Worm (Caenorhabditis elegans): Measurements from ENCODE around the gene C01G12.13.

DNA sequence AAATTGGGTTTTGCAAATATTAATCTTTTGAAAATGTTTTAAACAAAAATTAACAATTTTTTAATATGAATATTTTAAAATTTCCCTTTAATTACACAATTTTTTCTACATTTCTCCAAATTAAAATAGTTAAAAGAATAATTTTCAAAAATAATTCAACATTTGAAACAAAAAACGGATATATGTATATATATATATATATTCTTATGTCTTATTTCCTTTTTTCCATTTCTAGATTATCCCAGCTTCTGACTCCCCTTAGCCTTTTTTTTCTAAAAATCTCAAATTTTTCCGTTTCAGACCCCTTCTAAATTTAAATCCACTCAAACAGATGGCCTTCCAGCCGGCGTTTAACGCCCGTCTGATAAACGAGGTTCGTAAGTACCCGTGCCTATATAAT lies 3.2 kb upstream of the C01G12.13 start, which contains the start of gene madf-5:
- TF ChIP-seq ama-1 (optimal IDR thresholded peaks at IDR 0.05) (no peak), fos-1 (tag; optimal IDR thresholded peaks at IDR 0.05) (no peak), lin-35 (GFP tag; optimal IDR thresholded peaks at IDR 0.05) (no peak), fkh-10 (GFP tag; optimal IDR thresholded peaks at IDR 0.05) (no peak), egl-13 (tag; optimal IDR thresholded peaks at IDR 0.05) (no peak)

Data from whole organism, L1 larva.